Worm (Caenorhabditis elegans): Measurements from ENCODE around the gene clec-230.

The clec-230 gene

ce11 chrV:15303625-15304024 lies 45.3 kb downstream of the clec-230 start, which contains the start of gene srx-48:
srx-48 (minus strand) TSS chrV:15303725.
- TF ChIP-seq cog-1 (tag; optimal IDR thresholded peaks at IDR 0.05): no peak
- TF ChIP-seq ref-1 (GFP tag; conservative IDR thresholded peaks at IDR 0.05): no peak
- TF ChIP-seq flt-1 (GFP tag; IDR thresholded peaks at IDR 0.05): no peak
- TF ChIP-seq ztf-23 (GFP tag; IDR thresholded peaks at IDR 0.05): no peak
- TF ChIP-seq ztf-29 (GFP tag; IDR thresholded peaks at IDR 0.05): no peak
- no peak for TF ChIP-seq med-1 (GFP tag; optimal IDR thresholded peaks at IDR 0.05; ENCODE audit: insufficient read depth)
- TF ChIP-seq T22C8.4 (GFP tag; IDR thresholded peaks at IDR 0.05): no peak
- no peak for TF ChIP-seq tab-1 (GFP tag; IDR thresholded peaks at IDR 0.05)
- no peak for TF ChIP-seq klf-2 (GFP tag; conservative IDR thresholded peaks at IDR 0.05)

- TF ChIP-seq klf-2 (GFP tag; conservative IDR thresholded peaks at IDR 0.05): no peak
Measured at ce11 chrV:15298597-15298996, 50.3 kb downstream of the clec-230 start, which contains the start of gene cpr-3. cpr-3 (minus strand) TSS chrV:15298700.
